Fruit fly (Drosophila melanogaster) whole organism, embryonic: ENCODE measurements around the gene ABCB7.

ENCODE experiments used
- Adf1 ChIP-seq: fragments of 200-800 bp; sonication (Bioruptor generic); IDR thresholded peaks from 2 replicates; pipeline ENCODE4 v1.3.6; 2022; ENCODE audit warnings: missing biosample characterization, missing genetic modification characterization
- Atf6 ChIP-seq: fragments of 200-800 bp; sonication (Bioruptor generic); IDR thresholded peaks from 2 replicates; pipeline ENCODE4 v1.3.6; 2022; ENCODE audit warnings: missing biosample characterization, missing genetic modification characterization
- Awh ChIP-seq: fragments of 200-800 bp; sonication (Bioruptor generic); IDR thresholded peaks from 2 replicates; pipeline ENCODE4, ENCODE4 v1.3.6; 2022; ENCODE audit warnings: missing biosample characterization, missing genetic modification characterization
- Bgb ChIP-seq: fragments of 200-800 bp; sonication (Bioruptor generic); IDR thresholded peaks from 2 replicates; pipeline ENCODE4 v1.3.6; 2022; ENCODE audit warnings: missing biosample characterization, missing genetic modification characterization; ENCODE audit not compliant: partially characterized antibody
- CG1024 ChIP-seq: fragments of 200-800 bp; sonication (Bioruptor generic); IDR thresholded peaks from 2 replicates; pipeline ENCODE4 v1.3.6; 2022; ENCODE audit warnings: missing biosample characterization, missing genetic modification characterization
- CG10431 ChIP-seq: fragments of 200-800 bp; sonication (Bioruptor generic); optimal IDR thresholded peaks from 3 replicates; lab custom pipeline; 2018; ENCODE audit warnings: missing biosample characterization, mild to moderate bottlenecking, missing genetic modification characterization
- CG11696 ChIP-seq: fragments of 200-800 bp; sonication (Bioruptor generic); IDR thresholded peaks from 2 replicates; pipeline ENCODE4 v1.3.6; 2022; ENCODE audit warnings: missing biosample characterization, missing genetic modification characterization
- CG12071 ChIP-seq: fragments of 200-800 bp; sonication (Bioruptor generic); optimal IDR thresholded peaks from 3 replicates; lab custom pipeline; 2018; ENCODE audit warnings: missing biosample characterization, mild to moderate bottlenecking, missing genetic modification characterization
- CG13624 ChIP-seq: fragments of 200-800 bp; sonication (Bioruptor generic); optimal IDR thresholded peaks from 2 replicates; lab custom pipeline; 2016; ENCODE audit warnings: missing biosample characterization, missing genetic modification characterization
- CG14441 ChIP-seq: fragments of 200-800 bp; sonication (Bioruptor generic); IDR thresholded peaks from 2 replicates; pipeline ENCODE4 v1.3.6; 2022; ENCODE audit warnings: missing biosample characterization, missing genetic modification characterization
- CG17359 ChIP-seq: fragments of 200-800 bp; sonication (Bioruptor generic); optimal IDR thresholded peaks from 3 replicates; lab custom pipeline; 2018; ENCODE audit warnings: missing biosample characterization, mild to moderate bottlenecking, missing genetic modification characterization, moderate library complexity
- CG17802 ChIP-seq: fragments of 200-800 bp; sonication (Bioruptor generic); optimal IDR thresholded peaks from 2 replicates; lab custom pipeline; 2018; ENCODE audit warnings: missing biosample characterization, mild to moderate bottlenecking, missing genetic modification characterization, moderate library complexity
- CG17912 ChIP-seq: fragments of 200-800 bp; sonication (Bioruptor generic); optimal IDR thresholded peaks from 2 replicates; lab custom pipeline; 2018; ENCODE audit warnings: missing biosample characterization, mild to moderate bottlenecking, missing genetic modification characterization
- CG31365 ChIP-seq: fragments of 200-800 bp; sonication (Bioruptor generic); optimal IDR thresholded peaks from 2 replicates; lab custom pipeline; 2018; ENCODE audit warnings: missing biosample characterization, mild to moderate bottlenecking, missing genetic modification characterization
- CG31388 ChIP-seq: fragments of 200-800 bp; sonication (Bioruptor generic); optimal IDR thresholded peaks from 2 replicates; lab custom pipeline; 2016; ENCODE audit warnings: missing biosample characterization, missing genetic modification characterization
- CG4360 ChIP-seq: fragments of 200-800 bp; sonication (Bioruptor generic); IDR thresholded peaks from 2 replicates; pipeline ENCODE4 v1.3.6; 2022; ENCODE audit warnings: missing biosample characterization, missing genetic modification characterization
- CG6791 ChIP-seq: fragments of 200-800 bp; sonication (Bioruptor generic); IDR thresholded peaks from 3 replicates; pipeline ENCODE4 v1.3.6; 2022; ENCODE audit warnings: missing biosample characterization, missing genetic modification characterization; ENCODE audit not compliant: partially characterized antibody
- CG8290 ChIP-seq, 3 experiments: fragments of 200-800 bp; sonication (Bioruptor generic); optimal IDR thresholded peaks; 2 replicates each; lab custom pipeline; 2016 to 2019; ENCODE audit warnings: missing biosample characterization in 3 of 3, missing genetic modification characterization in 3 of 3, mild to moderate bottlenecking in 2 of 3, moderate library complexity in 1 of 3
- D19A ChIP-seq: fragments of 200-800 bp; optimal IDR thresholded peaks from 3 replicates; lab custom pipeline; 2019; ENCODE audit warnings: missing biosample characterization, mild to moderate bottlenecking, missing genetic modification characterization, moderate library complexity
- Dbx ChIP-seq: fragments of 200-800 bp; sonication (Bioruptor generic); IDR thresholded peaks from 3 replicates; pipeline ENCODE4 v1.3.6; 2022; ENCODE audit warnings: missing biosample characterization, missing genetic modification characterization
- Deaf1 ChIP-seq: fragments of 200-800 bp; optimal IDR thresholded peaks from 3 replicates; lab custom pipeline; 2019; ENCODE audit warnings: missing biosample characterization, mild to moderate bottlenecking, missing genetic modification characterization, moderate library complexity
- Drgx ChIP-seq: fragments of 200-800 bp; sonication (Bioruptor generic); IDR thresholded peaks from 2 replicates; pipeline ENCODE4 v1.3.6; 2022; ENCODE audit warnings: missing biosample characterization, missing genetic modification characterization
- E2f2 ChIP-seq: fragments of 200-800 bp; sonication (Bioruptor generic); IDR thresholded peaks from 2 replicates; pipeline ENCODE4 v1.3.6; 2022; ENCODE audit warnings: missing biosample characterization, missing genetic modification characterization
- Elba2 ChIP-seq: fragments of 200-800 bp; sonication (Bioruptor generic); optimal IDR thresholded peaks from 3 replicates; lab custom pipeline; 2016; ENCODE audit warnings: missing biosample characterization, missing genetic modification characterization
- H2.0 ChIP-seq: fragments of 200-800 bp; sonication (Bioruptor generic); IDR thresholded peaks from 2 replicates; pipeline ENCODE4 v1.3.6; 2022; ENCODE audit warnings: missing biosample characterization, missing genetic modification characterization
- Lpt ChIP-seq: fragments of >200 bp; optimal IDR thresholded peaks from 2 replicates; lab custom pipeline; 2018; ENCODE audit warnings: missing biosample characterization, missing genetic modification characterization
- MBD-R2 ChIP-seq: fragments of 200-800 bp; sonication (Bioruptor generic); IDR thresholded peaks from 2 replicates; pipeline ENCODE4 v1.3.6; 2022; ENCODE audit warnings: missing biosample characterization, missing genetic modification characterization
- Opbp ChIP-seq: fragments of 200-800 bp; sonication (Bioruptor generic); IDR thresholded peaks from 3 replicates; pipeline ENCODE4 v1.3.6; 2022; ENCODE audit warnings: missing biosample characterization, missing genetic modification characterization; ENCODE audit not compliant: partially characterized antibody
- Scr ChIP-seq: fragments of 200-800 bp; sonication (Bioruptor generic); IDR thresholded peaks from 2 replicates; pipeline ENCODE4 v1.3.6; 2022; ENCODE audit warnings: missing biosample characterization, missing genetic modification characterization; ENCODE audit not compliant: partially characterized antibody
- Spps ChIP-seq: fragments of 200-800 bp; sonication (Bioruptor generic); optimal IDR thresholded peaks from 2 replicates; lab custom pipeline; 2018; ENCODE audit warnings: missing biosample characterization, mild to moderate bottlenecking, missing genetic modification characterization
- Ssrp ChIP-seq: fragments of 200-800 bp; sonication (Bioruptor generic); optimal IDR thresholded peaks from 2 replicates; lab custom pipeline; 2018; ENCODE audit warnings: missing biosample characterization, mild to moderate bottlenecking, missing genetic modification characterization, moderate library complexity
- abd-A ChIP-seq: fragments of 200-800 bp; sonication (Bioruptor generic); optimal IDR thresholded peaks from 3 replicates; lab custom pipeline; 2019; ENCODE audit warnings: missing biosample characterization, mild to moderate bottlenecking, missing genetic modification characterization, moderate library complexity
- gce ChIP-seq: fragments of 200-800 bp; sonication (Bioruptor generic); IDR thresholded peaks from 3 replicates; pipeline ENCODE4 v1.3.6; 2022; ENCODE audit warnings: missing biosample characterization, missing genetic modification characterization
- gcm ChIP-seq: fragments of 200-800 bp; sonication (Bioruptor generic); optimal IDR thresholded peaks from 2 replicates; lab custom pipeline; 2019; ENCODE audit warnings: missing biosample characterization, mild to moderate bottlenecking, missing genetic modification characterization, moderate library complexity
- her ChIP-seq: fragments of 200-800 bp; sonication (Bioruptor generic); optimal IDR thresholded peaks from 2 replicates; lab custom pipeline; 2016; ENCODE audit warnings: missing biosample characterization, missing genetic modification characterization
- hkb ChIP-seq, 2 experiments: fragments of 200-800 bp in 1 of 2; fragments of >200 bp in 1 of 2; sonication (Bioruptor generic) in 1 of 2; IDR thresholded peaks in 1 of 2; optimal IDR thresholded peaks in 1 of 2; 2 replicates each; pipeline versions ENCODE4 v1.3.6 to Lab custom; 2017 to 2022; ENCODE audit warnings: missing biosample characterization in 1 of 2, missing genetic modification characterization in 1 of 2
- ken ChIP-seq: fragments of 200-800 bp; sonication (Bioruptor generic); IDR thresholded peaks from 3 replicates; pipeline ENCODE4 v1.3.6; 2022; ENCODE audit warnings: missing biosample characterization, missing genetic modification characterization
- mirr ChIP-seq: fragments of 200-800 bp; sonication (Bioruptor generic); optimal IDR thresholded peaks from 3 replicates; lab custom pipeline; 2018; ENCODE audit warnings: missing biosample characterization, mild to moderate bottlenecking, missing genetic modification characterization
- nerfin-1 ChIP-seq: fragments of 200-800 bp; sonication (Bioruptor generic); optimal IDR thresholded peaks from 3 replicates; lab custom pipeline; 2019; ENCODE audit warnings: missing biosample characterization, mild to moderate bottlenecking, missing genetic modification characterization, moderate library complexity
- nom ChIP-seq: fragments of 200-800 bp; sonication (Bioruptor generic); optimal IDR thresholded peaks from 2 replicates; lab custom pipeline; 2017; ENCODE audit warnings: missing biosample characterization, missing genetic modification characterization, mild to moderate bottlenecking, moderate library complexity, missing genetic modification reagents
- odd ChIP-seq: fragments of 200-800 bp; sonication (Bioruptor generic); optimal IDR thresholded peaks from 2 replicates; lab custom pipeline; 2017; ENCODE audit warnings: missing biosample characterization, mild to moderate bottlenecking, missing genetic modification characterization
- pros ChIP-seq: fragments of 200-800 bp; sonication (Bioruptor generic); optimal IDR thresholded peaks from 3 replicates; lab custom pipeline; 2019; ENCODE audit warnings: missing biosample characterization, mild to moderate bottlenecking, missing genetic modification characterization, moderate library complexity
- psq ChIP-seq: fragments of 200-800 bp; sonication (Bioruptor generic); optimal IDR thresholded peaks from 2 replicates; lab custom pipeline; 2017; ENCODE audit warnings: missing biosample characterization, missing genetic modification characterization
- seq ChIP-seq: fragments of 200-800 bp; sonication (Bioruptor generic); IDR thresholded peaks from 2 replicates; pipeline ENCODE4 v1.3.6; 2022; ENCODE audit warnings: missing biosample characterization, missing genetic modification characterization
- sob ChIP-seq: fragments of 200-800 bp; sonication (Bioruptor generic); IDR thresholded peaks from 2 replicates; pipeline ENCODE4 v1.3.6; 2022; ENCODE audit warnings: missing biosample characterization, missing genetic modification characterization
- tio ChIP-seq: fragments of 200-800 bp; sonication (Bioruptor generic); optimal IDR thresholded peaks from 2 replicates; lab custom pipeline; 2017; ENCODE audit warnings: missing biosample characterization, missing genetic modification characterization, inconsistent platforms
- zen2 ChIP-seq: fragments of 200-800 bp; sonication (Bioruptor generic); IDR thresholded peaks from 3 replicates; pipeline ENCODE4 v1.3.6; 2022; ENCODE audit warnings: missing biosample characterization, missing genetic modification characterization; ENCODE audit not compliant: partially characterized antibody

ABCB7 gene

dm6 chr3L:1586266-1587054 is 31.8 kb upstream of the ABCB7 start (continued):
- TF ChIP-seq CG17359 (tag; lab: Kevin White, UChicago) (peak; percentile 14), CG17802 (tag; lab: Kevin White, UChicago) (no peak), sob (GFP tag; lab: Robert Waterston, UW) (peak; percentile 47; the same call in 1 of the 2 replicates), Drgx (peak; percentile 68; the same call in 1 of the 2 replicates), Bgb (peak; percentile 62), gce (GFP tag; lab: Robert Waterston, UW) (peak; percentile 46; the same call in 1 of the 3 replicates), H2.0 (GFP tag; lab: Robert Waterston, UW) (0 out of 2 replicates have a peak, but pooled peaks have one; percentile 31), pros (GFP tag; lab: Kevin White, UChicago) (peak; percentile 6), Atf6 (GFP tag; lab: Robert Waterston, UW) (0 out of 2 replicates have a peak, but pooled peaks have one; percentile 36), CG17912 (GFP tag; lab: Kevin White, UChicago) (peak; percentile 28), Lpt (GFP tag; lab: Kevin White, UChicago) (no peak), CG1024 (GFP tag; lab: Robert Waterston, UW) (peak; percentile 9; the same call in 1 of the 2 replicates), nerfin-1 (tag; lab: Kevin White, UChicago) (no peak), CG31388 (GFP tag; lab: Kevin White, UChicago) (no peak), Dbx (peak; percentile 52; the same call in 1 of the 3 replicates), CG12071 (GFP tag; lab: Kevin White, UChicago) (peak; percentile 20), gcm (GFP tag; lab: Kevin White, UChicago) (peak; percentile 22), tio (no peak), Opbp (peak; percentile 55; the same call in 1 of the 3 replicates), psq (GFP tag; lab: Kevin White, UChicago) (no peak), Scr (GFP tag; lab: Robert Waterston, UW) (peak; percentile 54), mirr (GFP tag; lab: Kevin White, UChicago) (peak; percentile 69), her (GFP tag; lab: Kevin White, UChicago) (peak; percentile 68), Elba2 (GFP tag; lab: Kevin White, UChicago) (no peak), CG11696 (GFP tag; lab: Robert Waterston, UW) (peak; percentile 47; the same call in 1 of the 2 replicates), Ssrp (tag; lab: Kevin White, UChicago) (no peak), CG6791 (GFP tag; lab: Robert Waterston, UW) (peak; percentile 76), ken (GFP tag; lab: Robert Waterston, UW) (0 out of 3 replicates have a peak, but pooled peaks have one; percentile 18), odd (GFP tag; lab: Kevin White, UChicago) (peak; percentile 29), D19A (tag; lab: Kevin White, UChicago) (peak; percentile 18), MBD-R2 (GFP tag; lab: Robert Waterston, UW) (no peak), abd-A (tag; lab: Kevin White, UChicago) (peak; percentile 91), CG8290 (GFP tag; optimal IDR thresholded peaks at IDR 0.05; lab: Kevin White, UChicago) (no peak), CG8290 (tag; optimal IDR thresholded peaks at IDR 0.05; lab: Kevin White, UChicago) (peak in 1 of 2 experiments; percentile 37), CG10431 (GFP tag; lab: Kevin White, UChicago) (no peak), Deaf1 (tag; lab: Kevin White, UChicago) (peak; percentile 44), CG13624 (GFP tag; lab: Kevin White, UChicago) (peak; percentile 68), CG14441 (GFP tag; lab: Robert Waterston, UW) (no peak), seq (GFP tag; lab: Robert Waterston, UW) (peak; percentile 30; the same call in 1 of the 2 replicates), Spps (tag; lab: Kevin White, UChicago) (peak; percentile 9), Adf1 (peak; percentile 34; the same call in 1 of the 2 replicates), CG4360 (GFP tag; lab: Robert Waterston, UW) (peak; percentile 47; the same call in 1 of the 2 replicates), Awh (GFP tag; lab: Robert Waterston, UW) (peak; percentile 27; the same call in 1 of the 2 replicates), CG31365 (tag; lab: Kevin White, UChicago) (peak; percentile 65), hkb (optimal IDR thresholded peaks at IDR 0.05; lab: Kevin White, UChicago) (no peak), hkb (GFP tag; IDR thresholded peaks at IDR 0.05; lab: Robert Waterston, UW) (peak; percentile 56), E2f2 (peak; percentile 24; the same call in 1 of the 2 replicates), zen2 (GFP tag; lab: Robert Waterston, UW) (peak; percentile 92; the same call in 2 of the 3 replicates), nom (GFP tag; lab: Kevin White, UChicago) (peak; percentile 75)
